Worm (Caenorhabditis elegans): ENCODE data around the gene Y102A5C.36.

Y102A5C.36 gene

ce11 chrV:16910864-16911263 is 16.4 kb downstream of the Y102A5C.36 start:
- peak; percentile 25 for TF ChIP-seq elt-2 (tag; optimal IDR thresholded peaks at IDR 0.05)
- TF ChIP-seq nhr-237 (tag; optimal IDR thresholded peaks at IDR 0.05), result no peak
- no peak for TF ChIP-seq lin-39 (tag; optimal IDR thresholded peaks at IDR 0.05)
- TF ChIP-seq ceh-28 (tag; optimal IDR thresholded peaks at IDR 0.05), result no peak
- TF ChIP-seq egl-27 (tag; optimal IDR thresholded peaks at IDR 0.05), result no peak
- no peak for TF ChIP-seq ztf-11 (tag; optimal IDR thresholded peaks at IDR 0.05)
- TF ChIP-seq R02D3.7 (tag; optimal IDR thresholded peaks at IDR 0.05), result no peak
- no peak for TF ChIP-seq skn-1 (tag; optimal IDR thresholded peaks at IDR 0.05)
- peak; percentile 61 for TF ChIP-seq pha-4 (tag; optimal IDR thresholded peaks at IDR 0.05)
- TF ChIP-seq eor-1 (tag; optimal IDR thresholded peaks at IDR 0.05), result no peak
- no peak for TF ChIP-seq sea-2 (GFP tag; optimal IDR thresholded peaks at IDR 0.05)
- no peak for TF ChIP-seq ama-1 (optimal IDR thresholded peaks at IDR 0.05)
- TF ChIP-seq unc-62 (GFP tag; optimal IDR thresholded peaks at IDR 0.05), result no peak
- peak; percentile 3 for TF ChIP-seq pqm-1 (tag; optimal IDR thresholded peaks at IDR 0.05)
- no peak for TF ChIP-seq hmg-11 (tag; optimal IDR thresholded peaks at IDR 0.05)

DNA sequence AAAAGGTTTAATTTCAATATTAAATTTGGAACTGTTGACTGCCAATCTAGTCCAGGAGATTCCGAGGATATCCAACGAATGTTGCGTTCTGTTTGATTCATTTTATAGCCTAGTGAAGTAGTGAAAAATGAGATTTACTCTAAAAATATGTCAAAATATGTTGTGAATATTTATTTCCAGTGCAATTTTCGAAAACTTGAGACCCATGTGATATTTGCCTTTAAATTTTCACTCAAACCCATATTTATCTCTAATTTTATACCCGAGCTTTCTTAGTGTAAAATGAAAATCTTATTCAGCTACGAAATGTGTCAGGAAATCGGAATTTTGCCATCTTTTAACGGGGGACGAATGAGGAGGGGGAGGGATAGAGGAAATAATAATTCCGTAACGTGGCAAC is 17.4 kb downstream of the Y102A5C.36 start, which contains the start of gene F09C6.16:
F09C6.16 (minus strand) TSS at position 101 of the 400 bp plus-strand sequence.
- no peak for TF ChIP-seq nhr-237 (tag; optimal IDR thresholded peaks at IDR 0.05)
- no peak for TF ChIP-seq hmg-11 (tag; optimal IDR thresholded peaks at IDR 0.05)
- TF ChIP-seq ztf-11 (tag; optimal IDR thresholded peaks at IDR 0.05), result no peak
- TF ChIP-seq tbx-2 (tag; optimal IDR thresholded peaks at IDR 0.05), result no peak
- no peak for TF ChIP-seq pha-4 (tag; optimal IDR thresholded peaks at IDR 0.05)
- TF ChIP-seq nhr-67 (tag; optimal IDR thresholded peaks at IDR 0.05), result no peak
- no peak for TF ChIP-seq aly-2 (tag; optimal IDR thresholded peaks at IDR 0.05)
- TF ChIP-seq ama-1 (optimal IDR thresholded peaks at IDR 0.05), result no peak
- no peak for TF ChIP-seq nhr-28 (tag; optimal IDR thresholded peaks at IDR 0.05)

- TF ChIP-seq sea-2 (GFP tag; optimal IDR thresholded peaks at IDR 0.05) (no peak), ZK546.5 (tag; optimal IDR thresholded peaks at IDR 0.05) (no peak), egl-5 (tag; optimal IDR thresholded peaks at IDR 0.05) (no peak), ceh-28 (tag; optimal IDR thresholded peaks at IDR 0.05) (no peak), unc-39 (tag; optimal IDR thresholded peaks at IDR 0.05) (no peak), jun-1 (tag; optimal IDR thresholded peaks at IDR 0.05) (no peak), ztf-4 (tag; optimal IDR thresholded peaks at IDR 0.05) (no peak), hmg-11 (tag; optimal IDR thresholded peaks at IDR 0.05) (no peak), R02D3.7 (tag; optimal IDR thresholded peaks at IDR 0.05) (no peak), nhr-77 (tag; optimal IDR thresholded peaks at IDR 0.05) (no peak), nhr-28 (tag; optimal IDR thresholded peaks at IDR 0.05) (no peak), elt-3 (tag; optimal IDR thresholded peaks at IDR 0.05) (no peak), mdl-1 (tag; optimal IDR thresholded peaks at IDR 0.05) (no peak), fkh-2 (tag; optimal IDR thresholded peaks at IDR 0.05) (no peak), ama-1 (optimal IDR thresholded peaks at IDR 0.05) (no peak), elt-1 (tag; optimal IDR thresholded peaks at IDR 0.05) (no peak)
These were observed 22.6 kb downstream of the Y102A5C.36 start, which contains the start of gene nhr-262 for ce11 chrV:16904612-16905011. Gene nhr-262 (plus strand): TSS chrV:16904912.

DNA sequence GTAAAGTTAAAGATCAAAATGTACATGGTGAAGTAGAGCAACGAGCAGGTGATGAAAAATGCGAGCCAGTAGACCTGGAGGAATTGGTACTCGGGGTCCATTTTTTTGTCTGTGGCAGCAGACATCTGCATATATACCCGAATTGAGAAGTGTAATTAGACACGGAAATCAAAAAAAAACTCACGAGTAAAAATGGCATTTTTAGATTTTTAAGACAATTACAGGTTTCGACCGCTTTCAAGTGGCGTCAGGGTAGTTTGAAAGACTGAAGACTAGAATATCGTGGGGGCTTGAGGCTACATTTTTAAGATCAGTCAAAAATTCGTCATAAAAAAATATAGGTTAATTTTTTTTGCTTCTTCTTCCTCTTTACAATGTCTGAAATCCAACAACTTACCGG is 24.5 kb downstream of the Y102A5C.36 start, which contains the start of gene srd-68:
srd-68 (minus strand) TSS at position 101 of the 400 bp plus-strand sequence.
- TF ChIP-seq snpc-4 (tag; optimal IDR thresholded peaks at IDR 0.05) (no peak), elt-2 (tag; optimal IDR thresholded peaks at IDR 0.05) (no peak), lin-39 (tag; optimal IDR thresholded peaks at IDR 0.05) (no peak), nhr-23 (tag; optimal IDR thresholded peaks at IDR 0.05) (no peak), pha-4 (tag; optimal IDR thresholded peaks at IDR 0.05) (no peak)

DNA sequence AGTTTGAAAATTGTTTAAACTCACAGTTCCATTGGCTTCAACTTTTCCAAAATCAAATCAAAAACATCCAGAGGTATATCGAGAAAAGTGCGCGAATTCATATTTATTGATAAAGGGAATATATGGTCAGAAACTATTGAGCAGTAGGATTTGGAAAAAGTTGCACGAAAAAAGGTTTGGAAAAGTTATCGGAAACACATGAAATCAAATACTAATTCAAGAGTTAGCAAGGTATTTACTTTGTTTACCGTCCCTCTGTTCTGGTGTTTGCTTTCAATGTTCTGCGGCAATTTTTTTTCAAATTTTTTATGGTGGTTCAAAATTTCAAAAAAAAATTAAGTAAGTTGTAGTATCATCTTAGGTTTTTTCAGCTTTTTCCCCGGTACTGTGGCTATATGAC is 27.9 kb downstream of the Y102A5C.36 start, which contains the start of gene fbxa-45:
fbxa-45 (minus strand) TSS at position 101 of the 400 bp plus-strand sequence.
- TF ChIP-seq pqm-1 (tag; optimal IDR thresholded peaks at IDR 0.05) (no peak), nhr-77 (tag; optimal IDR thresholded peaks at IDR 0.05) (no peak), lin-39 (tag; optimal IDR thresholded peaks at IDR 0.05) (no peak), eor-1 (tag; optimal IDR thresholded peaks at IDR 0.05) (no peak), unc-39 (tag; optimal IDR thresholded peaks at IDR 0.05) (no peak), ztf-4 (tag; optimal IDR thresholded peaks at IDR 0.05) (no peak), elt-2 (tag; optimal IDR thresholded peaks at IDR 0.05) (no peak), nhr-237 (tag; optimal IDR thresholded peaks at IDR 0.05) (no peak), hmg-11 (tag; optimal IDR thresholded peaks at IDR 0.05) (no peak), nhr-43 (tag; optimal IDR thresholded peaks at IDR 0.05; ENCODE audit: poor library complexity, severe bottlenecking) (no peak)

Data from whole organism, L3 larva.